Fruit fly (Drosophila melanogaster) whole organism, pupa: ENCODE data around the gene CG31191.

Source experiments
- CG15710 ChIP-seq: fragments of 200-800 bp; sonication (Bioruptor generic); optimal IDR thresholded peaks from 2 replicates; lab custom pipeline; 2018; ENCODE audit warnings: missing biosample characterization, mild to moderate bottlenecking, missing genetic modification characterization, moderate library complexity
- CG34367 ChIP-seq: fragments of 200-800 bp; sonication (Bioruptor generic); optimal IDR thresholded peaks from 2 replicates; lab custom pipeline; 2018; ENCODE audit warnings: missing biosample characterization, mild to moderate bottlenecking, missing genetic modification characterization
- CG9948 ChIP-seq: fragments of 200-800 bp; sonication (Bioruptor generic); optimal IDR thresholded peaks from 2 replicates; lab custom pipeline; 2018; ENCODE audit warnings: missing biosample characterization, mild to moderate bottlenecking, missing genetic modification characterization, moderate library complexity
- EcR ChIP-seq: fragments of 200-800 bp; sonication (Bioruptor generic); optimal IDR thresholded peaks from 3 replicates; lab custom pipeline; 2019; ENCODE audit warnings: missing biosample characterization, missing genetic modification characterization, mild to moderate bottlenecking, moderate library complexity, missing genetic modification reagents
- Pif1B ChIP-seq: fragments of 200-800 bp; sonication (Bioruptor generic); optimal IDR thresholded peaks from 3 replicates; lab custom pipeline; 2016; ENCODE audit warnings: missing biosample characterization, missing genetic modification characterization
- gl ChIP-seq: fragments of 200-800 bp; sonication (Bioruptor generic); optimal IDR thresholded peaks from 2 replicates; lab custom pipeline; 2018; ENCODE audit warnings: missing biosample characterization, mild to moderate bottlenecking, missing genetic modification characterization

dm6 chr3R:20984087-20984486 is 38.8 kb upstream of the CG31191 start:
- TF ChIP-seq CG34367 (tag; lab: Kevin White, UChicago) (no peak), gl (tag; lab: Kevin White, UChicago) (no peak), CG15710 (tag; lab: Kevin White, UChicago) (no peak), Pif1B (no peak), CG9948 (tag; lab: Kevin White, UChicago) (no peak), EcR (GFP tag; lab: Kevin White, UChicago) (no peak)
